Fruit fly (Drosophila melanogaster) whole organism, embryonic: Measurements from ENCODE around the gene fiz.

Experiments
- Antp ChIP-seq: fragments of 200-800 bp; sonication (Bioruptor generic); optimal IDR thresholded peaks from 3 replicates; lab custom pipeline; 2016; ENCODE audit warnings: missing biosample characterization, missing genetic modification characterization
- BEAF-32 ChIP-seq: fragments of 200-800 bp; sonication (Bioruptor generic); optimal IDR thresholded peaks from 3 replicates; lab custom pipeline; 2017; ENCODE audit warnings: missing biosample characterization, missing genetic modification characterization, mild to moderate bottlenecking, moderate library complexity, missing genetic modification reagents
- CG11504 ChIP-seq: fragments of 200-800 bp; sonication (Bioruptor generic); optimal IDR thresholded peaks from 3 replicates; lab custom pipeline; 2019; ENCODE audit warnings: missing biosample characterization, mild to moderate bottlenecking, missing genetic modification characterization, moderate library complexity
- CG11696 ChIP-seq: fragments of 200-800 bp; sonication (Bioruptor generic); IDR thresholded peaks from 2 replicates; pipeline ENCODE4 v1.3.6; 2022; ENCODE audit warnings: missing biosample characterization, missing genetic modification characterization
- CG12659 ChIP-seq: fragments of 200-800 bp; sonication (Bioruptor generic); optimal IDR thresholded peaks from 3 replicates; lab custom pipeline; 2017; ENCODE audit warnings: mild to moderate bottlenecking, missing biosample characterization, missing genetic modification reagents, missing genetic modification characterization
- CG2120 ChIP-seq: fragments of 200-800 bp; sonication (Bioruptor generic); optimal IDR thresholded peaks from 3 replicates; lab custom pipeline; 2016; ENCODE audit warnings: missing biosample characterization, missing genetic modification characterization
- CG2129 ChIP-seq: fragments of 200-800 bp; sonication (Bioruptor generic); IDR thresholded peaks from 2 replicates; pipeline ENCODE4 v1.3.6; 2022; ENCODE audit warnings: missing biosample characterization, missing genetic modification characterization; ENCODE audit not compliant: partially characterized antibody
- CG2875 ChIP-seq: fragments of 200-800 bp; sonication (Bioruptor generic); optimal IDR thresholded peaks from 2 replicates; lab custom pipeline; 2017; ENCODE audit warnings: missing biosample characterization, mild to moderate bottlenecking, missing genetic modification characterization, missing genetic modification reagents
- CG31388 ChIP-seq: fragments of 200-800 bp; sonication (Bioruptor generic); optimal IDR thresholded peaks from 2 replicates; lab custom pipeline; 2016; ENCODE audit warnings: missing biosample characterization, missing genetic modification characterization
- CG32772 ChIP-seq: fragments of 200-800 bp; sonication (Bioruptor generic); IDR thresholded peaks from 2 replicates; pipeline ENCODE4 v1.3.6; 2022; ENCODE audit warnings: missing biosample characterization, missing genetic modification characterization
- CG34376 ChIP-seq: fragments of 200-800 bp; sonication (Bioruptor generic); optimal IDR thresholded peaks from 2 replicates; lab custom pipeline; 2018; ENCODE audit warnings: missing biosample characterization, mild to moderate bottlenecking, missing genetic modification characterization
- CG3847 ChIP-seq: fragments of 200-800 bp; sonication (Bioruptor generic); IDR thresholded peaks from 2 replicates; pipeline ENCODE4 v1.3.6; 2022; ENCODE audit warnings: missing biosample characterization, missing genetic modification characterization
- CG4424 ChIP-seq: fragments of 200-800 bp; sonication (Bioruptor generic); optimal IDR thresholded peaks from 3 replicates; lab custom pipeline; 2016; ENCODE audit warnings: missing biosample characterization, missing genetic modification characterization
- CG4730 ChIP-seq: fragments of 200-800 bp; sonication (Bioruptor generic); IDR thresholded peaks from 2 replicates; pipeline ENCODE4 v1.3.6; 2022; ENCODE audit warnings: missing biosample characterization, missing genetic modification characterization
- CG8290 ChIP-seq, 3 experiments: fragments of 200-800 bp; sonication (Bioruptor generic); optimal IDR thresholded peaks; 2 replicates each; lab custom pipeline; 2016 to 2019; ENCODE audit warnings: missing biosample characterization in 3 of 3, missing genetic modification characterization in 3 of 3, mild to moderate bottlenecking in 2 of 3, moderate library complexity in 1 of 3
- CHES-1-like ChIP-seq: fragments of 200-800 bp; sonication (Bioruptor generic); optimal IDR thresholded peaks from 2 replicates; lab custom pipeline; 2016; ENCODE audit warnings: missing biosample characterization, missing genetic modification characterization
- Chrac-16 ChIP-seq: fragments of 200-800 bp; sonication (Bioruptor generic); optimal IDR thresholded peaks from 3 replicates; lab custom pipeline; 2016; ENCODE audit warnings: missing biosample characterization, missing genetic modification characterization
- Fer1 ChIP-seq: fragments of 200-800 bp; sonication (Bioruptor generic); optimal IDR thresholded peaks from 2 replicates; lab custom pipeline; 2017; ENCODE audit warnings: missing biosample characterization, mild to moderate bottlenecking, missing genetic modification characterization
- Hand ChIP-seq: fragments of 200-800 bp; sonication (Bioruptor generic); optimal IDR thresholded peaks from 2 replicates; lab custom pipeline; 2017; ENCODE audit warnings: mild to moderate bottlenecking, missing biosample characterization, missing genetic modification reagents, missing genetic modification characterization
- Hey ChIP-seq: fragments of 200-800 bp; sonication (Bioruptor generic); optimal IDR thresholded peaks from 3 replicates; lab custom pipeline; 2018; ENCODE audit warnings: missing biosample characterization, mild to moderate bottlenecking, missing genetic modification characterization
- Hmx ChIP-seq: fragments of 200-800 bp; sonication (Bioruptor generic); optimal IDR thresholded peaks from 2 replicates; lab custom pipeline; 2016; ENCODE audit warnings: missing biosample characterization, missing genetic modification characterization
- Hr39 ChIP-seq: fragments of >200 bp; optimal IDR thresholded peaks from 2 replicates; lab custom pipeline; 2017
- Lpt ChIP-seq: fragments of >200 bp; optimal IDR thresholded peaks from 2 replicates; lab custom pipeline; 2018; ENCODE audit warnings: missing biosample characterization, missing genetic modification characterization
- Max ChIP-seq: fragments of 200-800 bp; sonication (Bioruptor generic); optimal IDR thresholded peaks from 2 replicates; lab custom pipeline; 2016; ENCODE audit warnings: missing biosample characterization, mild to moderate bottlenecking, missing genetic modification characterization
- Med ChIP-seq: fragments of 200-800 bp; sonication (Bioruptor generic); peaks from one replicate; lab custom pipeline; 2016; ENCODE audit warnings: missing biosample characterization, missing genetic modification characterization, mild to moderate bottlenecking, inconsistent platforms, moderate library complexity
- Oli ChIP-seq: fragments of 200-800 bp; sonication (Bioruptor generic); optimal IDR thresholded peaks from 2 replicates; lab custom pipeline; 2018; ENCODE audit warnings: missing biosample characterization, mild to moderate bottlenecking, missing genetic modification characterization, moderate library complexity
- Sin3A ChIP-seq: fragments of >200 bp; optimal IDR thresholded peaks from 2 replicates; lab custom pipeline; 2018
- Six4 ChIP-seq: fragments of 200-800 bp; sonication (Bioruptor generic); optimal IDR thresholded peaks from 2 replicates; lab custom pipeline; 2016; ENCODE audit warnings: missing biosample characterization, missing genetic modification characterization
- Vsx1 ChIP-seq: fragments of 200-800 bp; sonication (Bioruptor generic); optimal IDR thresholded peaks from 2 replicates; lab custom pipeline; 2017; ENCODE audit warnings: missing biosample characterization, mild to moderate bottlenecking, missing genetic modification characterization, missing genetic modification reagents
- ap ChIP-seq: fragments of 200-800 bp; sonication (Bioruptor generic); IDR thresholded peaks from 2 replicates; pipeline ENCODE4 v1.3.6; 2022; ENCODE audit warnings: missing biosample characterization, missing genetic modification characterization
- bbx ChIP-seq: fragments of 200-800 bp; sonication (Bioruptor generic); IDR thresholded peaks from 2 replicates; pipeline ENCODE4 v1.3.6; 2022; ENCODE audit warnings: missing biosample characterization, missing genetic modification characterization; ENCODE audit not compliant: partially characterized antibody
- cas ChIP-seq: fragments of 200-800 bp; sonication (Bioruptor generic); IDR thresholded peaks from 2 replicates; pipeline ENCODE4 v1.3.6; 2022; ENCODE audit warnings: missing biosample characterization, missing genetic modification characterization
- crol ChIP-seq: fragments of 200-800 bp; sonication (Bioruptor generic); IDR thresholded peaks from 2 replicates; pipeline ENCODE4 v1.3.6; 2022; ENCODE audit warnings: missing biosample characterization, missing genetic modification characterization
- dan ChIP-seq: fragments of 200-800 bp; sonication (Bioruptor generic); IDR thresholded peaks from 2 replicates; pipeline ENCODE4 v1.3.6; 2022; ENCODE audit warnings: missing biosample characterization, missing genetic modification characterization
- fu2 ChIP-seq: fragments of 200-800 bp; sonication (Bioruptor generic); optimal IDR thresholded peaks from 2 replicates; lab custom pipeline; 2016; ENCODE audit warnings: missing biosample characterization, missing genetic modification characterization
- kni ChIP-seq: fragments of 200-800 bp; sonication (Bioruptor generic); optimal IDR thresholded peaks from 3 replicates; lab custom pipeline; 2017; ENCODE audit warnings: mild to moderate bottlenecking, missing biosample characterization, missing genetic modification reagents, missing genetic modification characterization
- lmd ChIP-seq: fragments of 200-800 bp; sonication (Bioruptor generic); IDR thresholded peaks from 2 replicates; pipeline ENCODE4 v1.3.6; 2022; ENCODE audit warnings: missing biosample characterization, missing genetic modification characterization
- lola ChIP-seq, 3 experiments: fragments of >200 bp in 2 of 3; fragments of 200-800 bp in 1 of 3; sonication (Bioruptor generic) in 1 of 3; optimal IDR thresholded peaks; 2 replicates each; lab custom pipeline; 2017 to 2019; ENCODE audit warnings: missing biosample characterization in 3 of 3, missing genetic modification characterization in 3 of 3, mild to moderate bottlenecking in 1 of 3, moderate library complexity in 1 of 3
- nom ChIP-seq: fragments of 200-800 bp; sonication (Bioruptor generic); optimal IDR thresholded peaks from 2 replicates; lab custom pipeline; 2017; ENCODE audit warnings: missing biosample characterization, missing genetic modification characterization, mild to moderate bottlenecking, moderate library complexity, missing genetic modification reagents
- ranshi ChIP-seq: fragments of 200-800 bp; sonication (Bioruptor generic); IDR thresholded peaks from 2 replicates; pipeline ENCODE4 v1.3.6; 2022; ENCODE audit warnings: missing biosample characterization, missing genetic modification characterization
- run ChIP-seq: fragments of 200-800 bp; sonication (Bioruptor generic); optimal IDR thresholded peaks from 3 replicates; lab custom pipeline; 2018; ENCODE audit warnings: missing biosample characterization, mild to moderate bottlenecking, missing genetic modification characterization
- sim ChIP-seq: fragments of 200-800 bp; sonication (Bioruptor generic); IDR thresholded peaks from 2 replicates; pipeline ENCODE4 v1.3.6; 2022; ENCODE audit warnings: missing biosample characterization, missing genetic modification characterization
- ssp ChIP-seq: fragments of 200-800 bp; sonication (Bioruptor generic); IDR thresholded peaks from 2 replicates; pipeline ENCODE4 v1.3.6; 2022; ENCODE audit warnings: missing biosample characterization, missing genetic modification characterization
- stc ChIP-seq: fragments of 200-800 bp; sonication (Bioruptor generic); IDR thresholded peaks from 2 replicates; pipeline ENCODE4 v1.3.6; 2022; ENCODE audit warnings: missing biosample characterization, missing genetic modification characterization
- wdn ChIP-seq: fragments of 200-800 bp; sonication (Bioruptor generic); IDR thresholded peaks from 2 replicates; pipeline ENCODE4 v1.3.6; 2022; ENCODE audit warnings: missing biosample characterization, missing genetic modification characterization
- yki ChIP-seq: fragments of >200 bp; optimal IDR thresholded peaks from 3 replicates; lab custom pipeline; 2018

fiz gene

dm6 chrX:14946522-14946921 lies 37.0 kb upstream of the fiz start (continued):
- TF ChIP-seq Vsx1 (GFP tag; lab: Kevin White, UChicago) (peak; percentile 0), Lpt (GFP tag; lab: Kevin White, UChicago) (no peak), kni (no peak), CG2120 (GFP tag; lab: Kevin White, UChicago) (no peak), BEAF-32 (GFP tag; lab: Kevin White, UChicago) (no peak), CG3847 (GFP tag; lab: Robert Waterston, UW) (no peak), CG2875 (GFP tag; lab: Kevin White, UChicago) (no peak), sim (GFP tag; lab: Robert Waterston, UW) (no peak), ap (GFP tag; lab: Robert Waterston, UW) (no peak), Antp (GFP tag; lab: Kevin White, UChicago) (no peak), Max (GFP tag; lab: Kevin White, UChicago) (no peak), CG12659 (GFP tag; lab: Kevin White, UChicago) (no peak), Chrac-16 (GFP tag; lab: Kevin White, UChicago) (no peak), ssp (GFP tag; lab: Robert Waterston, UW) (no peak), Sin3A (lab: Kevin White, UChicago) (no peak), Hey (tag; lab: Kevin White, UChicago) (peak; percentile 52), dan (GFP tag; lab: Robert Waterston, UW) (no peak), CG4424 (GFP tag; lab: Kevin White, UChicago) (no peak), run (no peak), lola (GFP tag; optimal IDR thresholded peaks at IDR 0.05; lab: Kevin White, UChicago) (no peak), ranshi (no peak), Oli (tag; lab: Kevin White, UChicago) (no peak), Hr39 (lab: Kevin White, UChicago) (no peak)

- no peak for TF ChIP-seq Sin3A (lab: Kevin White, UChicago)
- TF ChIP-seq Med (GFP tag; lab: Kevin White, UChicago), result peak; percentile 43
- no peak for TF ChIP-seq lmd
- no peak for TF ChIP-seq Six4
- no peak for TF ChIP-seq cas (GFP tag; lab: Robert Waterston, UW)
- no peak for TF ChIP-seq yki (lab: Kevin White, UChicago)
- TF ChIP-seq Fer1 (GFP tag; lab: Kevin White, UChicago), result no peak
- TF ChIP-seq CG31388, result no peak
- TF ChIP-seq fu2 (GFP tag; lab: Kevin White, UChicago), result no peak
- no peak for TF ChIP-seq CG34376 (GFP tag; lab: Kevin White, UChicago)
- TF ChIP-seq CG32772, result no peak
- no peak for TF ChIP-seq CG4730 (GFP tag; lab: Robert Waterston, UW)
- peak; percentile 41; the same call in 1 of the 2 replicates for TF ChIP-seq CG11696 (GFP tag; lab: Robert Waterston, UW)
- no peak for TF ChIP-seq wdn (GFP tag; lab: Robert Waterston, UW)
- no peak for TF ChIP-seq crol (GFP tag; lab: Robert Waterston, UW)
- TF ChIP-seq Hand, result no peak
- TF ChIP-seq CHES-1-like (GFP tag; lab: Kevin White, UChicago), result no peak
- TF ChIP-seq bbx (GFP tag; lab: Robert Waterston, UW), result no peak
- TF ChIP-seq Hmx (GFP tag; lab: Kevin White, UChicago), result no peak
- no peak for TF ChIP-seq CG2129 (GFP tag; lab: Robert Waterston, UW)
- TF ChIP-seq nom (GFP tag; lab: Kevin White, UChicago), result peak; percentile 53
- no peak for TF ChIP-seq stc (GFP tag; lab: Robert Waterston, UW)
- no peak for TF ChIP-seq CG11504
- TF ChIP-seq CG8290 (GFP tag; optimal IDR thresholded peaks at IDR 0.05; lab: Kevin White, UChicago), result no peak
- TF ChIP-seq CG8290 (tag; optimal IDR thresholded peaks at IDR 0.05; lab: Kevin White, UChicago), result no peak
Observed at dm6 chrX:14936250-14936649, 26.7 kb upstream of the fiz start.
